Worm (Caenorhabditis elegans) whole organism, L4 larva: ENCODE measurements around the gene F40F8.5.
A peak's percentile ranks its signal among the peaks of the same experiment; 100 is the strongest.

Experiments
- F49E8.2 ChIP-seq: sonication (generic microtip); optimal IDR thresholded peaks from 2 replicates; lab custom pipeline; 2016; ENCODE audit warnings: missing compliant biosample characterization, mild to moderate bottlenecking, missing genetic modification characterization, borderline replicate concordance
- R02D3.7 ChIP-seq: fragments of 150-350 bp; sonication (generic microtip); optimal IDR thresholded peaks from 3 replicates; lab custom pipeline; 2014; ENCODE audit warnings: missing biosample characterization, missing genetic modification characterization
- Y48G9A.11 ChIP-seq: fragments of 200-800 bp; sonication (Bioruptor generic); IDR thresholded peaks from 2 replicates; pipeline ENCODE4 v1.3.6; 2022; ENCODE audit warnings: missing genetic modification reagents, missing genetic modification characterization, missing compliant biosample characterization
- Y5F2A.4 ChIP-seq: fragments of 200-800 bp; sonication (Bioruptor generic); optimal IDR thresholded peaks from 2 replicates; lab custom pipeline; 2018; ENCODE audit warnings: mild to moderate bottlenecking, missing genetic modification characterization, missing compliant biosample characterization
- ZK337.2 ChIP-seq: fragments of 200-800 bp; sonication (Bioruptor generic); IDR thresholded peaks from 2 replicates; pipeline ENCODE4 v1.3.6; 2022; ENCODE audit warnings: missing genetic modification reagents, missing genetic modification characterization, missing compliant biosample characterization
- ZK546.5 ChIP-seq, 2 experiments: sonication (generic microtip); optimal IDR thresholded peaks; 2 replicates each; lab custom pipeline; 2017; ENCODE audit warnings: missing biosample characterization in 2 of 2, missing genetic modification characterization in 2 of 2
- aha-1 ChIP-seq: fragments of 150-350 bp; peaks from one replicate; lab custom pipeline; 2014; ENCODE audit warnings: missing biosample characterization, missing genetic modification characterization
- aly-2 ChIP-seq: sonication (generic microtip); optimal IDR thresholded peaks from 2 replicates; lab custom pipeline; 2018; ENCODE audit warnings: missing biosample characterization, missing genetic modification characterization
- ama-1 ChIP-seq: fragments of 150-350 bp; optimal IDR thresholded peaks from 2 replicates; lab custom pipeline; 2014; ENCODE audit warnings: inconsistent platforms, mixed read lengths
- attf-4 ChIP-seq: sonication (generic microtip); optimal IDR thresholded peaks from 3 replicates; lab custom pipeline; 2017; ENCODE audit warnings: missing biosample characterization, missing genetic modification characterization
- ceh-28 ChIP-seq: fragments of 150-350 bp; optimal IDR thresholded peaks from 2 replicates; lab custom pipeline; 2014; ENCODE audit warnings: missing biosample characterization, missing genetic modification reagents, missing genetic modification characterization
- ceh-32 ChIP-seq: sonication (generic microtip); optimal IDR thresholded peaks from 2 replicates; lab custom pipeline; 2016; ENCODE audit warnings: mild to moderate bottlenecking, missing genetic modification characterization, missing compliant biosample characterization; ENCODE audit not compliant: poor library complexity
- ceh-44 ChIP-seq: fragments of 200-800 bp; sonication (Bioruptor generic); IDR thresholded peaks from 2 replicates; pipeline ENCODE4 v1.3.6; 2022; ENCODE audit warnings: missing genetic modification reagents, missing genetic modification characterization, missing compliant biosample characterization
- daf-16 ChIP-seq, 3 experiments: sonication (generic microtip); optimal IDR thresholded peaks; 2 replicates each; lab custom pipeline; 2016 to 2017; ENCODE audit warnings: missing genetic modification characterization in 3 of 3, missing genetic modification reagents in 3 of 3, mild to moderate bottlenecking in 2 of 3, missing compliant biosample characterization in 2 of 3, missing biosample characterization in 1 of 3, moderate library complexity in 1 of 3
- dpl-1 ChIP-seq: fragments of 150-350 bp; optimal IDR thresholded peaks from 2 replicates; lab custom pipeline; 2014; ENCODE audit warnings: missing biosample characterization, missing genetic modification reagents, missing genetic modification characterization
- fkh-10 ChIP-seq: fragments of 150-350 bp; optimal IDR thresholded peaks from 2 replicates; lab custom pipeline; 2014; ENCODE audit warnings: missing biosample characterization, missing genetic modification reagents, missing genetic modification characterization
- fos-1 ChIP-seq: fragments of 150-350 bp; optimal IDR thresholded peaks from 2 replicates; lab custom pipeline; 2014; ENCODE audit warnings: missing biosample characterization, missing genetic modification characterization
- hlh-30 ChIP-seq: sonication (generic microtip); optimal IDR thresholded peaks from 2 replicates; lab custom pipeline; 2017; ENCODE audit warnings: antibody characterized with exemption, mild to moderate bottlenecking, missing genetic modification characterization, missing compliant biosample characterization; ENCODE audit not compliant: insufficient read depth
- lin-1 ChIP-seq: fragments of 200-800 bp; sonication (Bioruptor generic); IDR thresholded peaks from 2 replicates; pipeline ENCODE4 v1.3.6; 2022; ENCODE audit warnings: missing genetic modification reagents, missing genetic modification characterization, missing compliant biosample characterization
- lir-3 ChIP-seq: sonication (generic microtip); optimal IDR thresholded peaks from 2 replicates; lab custom pipeline; 2016; ENCODE audit warnings: mild to moderate bottlenecking, missing genetic modification characterization, missing compliant biosample characterization
- lsy-2 ChIP-seq, 2 experiments: fragments of 150-350 bp in 1 of 2; sonication (generic microtip) in 1 of 2; optimal IDR thresholded peaks; 2 replicates each; lab custom pipeline; 2014 to 2017; ENCODE audit warnings: missing biosample characterization in 2 of 2, missing genetic modification characterization in 2 of 2
- mdl-1 ChIP-seq, 2 experiments: fragments of 150-350 bp in 1 of 2; sonication (generic microtip) in 1 of 2; optimal IDR thresholded peaks; 2 replicates each; lab custom pipeline; 2014 to 2017; ENCODE audit warnings: missing biosample characterization in 2 of 2, missing genetic modification characterization in 2 of 2
- mep-1 ChIP-seq: fragments of 150-350 bp; sonication (generic microtip); optimal IDR thresholded peaks from 3 replicates; lab custom pipeline; 2014; ENCODE audit warnings: missing biosample characterization, missing genetic modification characterization
- mxl-2 ChIP-seq: fragments of 200-800 bp; sonication (Bioruptor generic); conservative IDR thresholded peaks from 2 replicates; pipeline ENCODE4 v1.3.6; 2022; ENCODE audit warnings: missing genetic modification reagents, missing genetic modification characterization, missing compliant biosample characterization
- mxl-3 ChIP-seq: fragments of 200-800 bp; sonication (Bioruptor generic); optimal IDR thresholded peaks from 2 replicates; lab custom pipeline; 2018; ENCODE audit warnings: mild to moderate bottlenecking, missing genetic modification characterization, missing compliant biosample characterization
- nhr-102 ChIP-seq: sonication (generic microtip); optimal IDR thresholded peaks from 2 replicates; lab custom pipeline; 2016; ENCODE audit warnings: mild to moderate bottlenecking, missing genetic modification characterization, moderate library complexity, missing compliant biosample characterization
- nhr-6 ChIP-seq: fragments of 150-350 bp; optimal IDR thresholded peaks from 2 replicates; lab custom pipeline; 2014; ENCODE audit warnings: missing biosample characterization, missing genetic modification characterization
- pha-4 ChIP-seq, 2 experiments: fragments of 150-350 bp in 1 of 2; fragments of 200-800 bp in 1 of 2; sonication (Bioruptor generic) in 1 of 2; IDR thresholded peaks in 1 of 2; optimal IDR thresholded peaks in 1 of 2; 2 replicates each; pipeline versions ENCODE4 v1.3.6 to Lab custom; 2014 to 2022; ENCODE audit warnings: missing genetic modification characterization in 2 of 2, missing genetic modification reagents in 2 of 2, missing biosample characterization in 1 of 2, missing compliant biosample characterization in 1 of 2
- rbr-2 ChIP-seq: sonication (generic microtip); optimal IDR thresholded peaks from 2 replicates; lab custom pipeline; 2016; ENCODE audit warnings: missing genotype, missing genetic modification characterization, missing compliant biosample characterization
- set-16 ChIP-seq: fragments of 200-800 bp; sonication (Bioruptor generic); IDR thresholded peaks from 2 replicates; pipeline ENCODE4 v1.3.6; 2022; ENCODE audit warnings: missing genetic modification reagents, missing genetic modification characterization, missing compliant biosample characterization
- skn-1 ChIP-seq: fragments of 150-350 bp; optimal IDR thresholded peaks from 2 replicates; lab custom pipeline; 2014; ENCODE audit warnings: missing biosample characterization, missing genetic modification characterization
- snpc-1.2 ChIP-seq: fragments of 200-800 bp; sonication (Bioruptor generic); IDR thresholded peaks from 2 replicates; pipeline ENCODE4 v1.3.6; 2022; ENCODE audit warnings: missing genetic modification reagents, missing genetic modification characterization, missing compliant biosample characterization
- snpc-4 ChIP-seq: fragments of 150-350 bp; optimal IDR thresholded peaks from 2 replicates; lab custom pipeline; 2014; ENCODE audit warnings: missing biosample characterization, missing genetic modification characterization
- spr-1 ChIP-seq: sonication (generic microtip); optimal IDR thresholded peaks from 2 replicates; lab custom pipeline; 2016; ENCODE audit warnings: mild to moderate bottlenecking, missing genetic modification characterization, missing compliant biosample characterization
- unc-39 ChIP-seq: sonication (generic microtip); optimal IDR thresholded peaks from 2 replicates; lab custom pipeline; 2017; ENCODE audit warnings: missing biosample characterization, missing genetic modification characterization
- unc-62 ChIP-seq, 3 experiments: fragments of 150-350 bp in 1 of 3; sonication (generic microtip); optimal IDR thresholded peaks in 2 of 3; peaks in 1 of 3; 1 replicate in 1 of 3; 2 replicates in 2 of 3; lab custom pipeline; 2014 to 2017; ENCODE audit warnings: missing biosample characterization in 3 of 3, missing genetic modification characterization in 3 of 3, missing genetic modification reagents in 3 of 3, missing genotype in 1 of 3
- vab-7 ChIP-seq: fragments of 200-800 bp; sonication (Bioruptor generic); IDR thresholded peaks from 2 replicates; pipeline ENCODE4 v1.3.6; 2022; ENCODE audit warnings: missing genetic modification reagents, missing genetic modification characterization, missing compliant biosample characterization
- zip-2 ChIP-seq: fragments of 150-350 bp; optimal IDR thresholded peaks from 2 replicates; lab custom pipeline; 2014; ENCODE audit warnings: missing biosample characterization, missing genetic modification characterization

Gene F40F8.5

DNA sequence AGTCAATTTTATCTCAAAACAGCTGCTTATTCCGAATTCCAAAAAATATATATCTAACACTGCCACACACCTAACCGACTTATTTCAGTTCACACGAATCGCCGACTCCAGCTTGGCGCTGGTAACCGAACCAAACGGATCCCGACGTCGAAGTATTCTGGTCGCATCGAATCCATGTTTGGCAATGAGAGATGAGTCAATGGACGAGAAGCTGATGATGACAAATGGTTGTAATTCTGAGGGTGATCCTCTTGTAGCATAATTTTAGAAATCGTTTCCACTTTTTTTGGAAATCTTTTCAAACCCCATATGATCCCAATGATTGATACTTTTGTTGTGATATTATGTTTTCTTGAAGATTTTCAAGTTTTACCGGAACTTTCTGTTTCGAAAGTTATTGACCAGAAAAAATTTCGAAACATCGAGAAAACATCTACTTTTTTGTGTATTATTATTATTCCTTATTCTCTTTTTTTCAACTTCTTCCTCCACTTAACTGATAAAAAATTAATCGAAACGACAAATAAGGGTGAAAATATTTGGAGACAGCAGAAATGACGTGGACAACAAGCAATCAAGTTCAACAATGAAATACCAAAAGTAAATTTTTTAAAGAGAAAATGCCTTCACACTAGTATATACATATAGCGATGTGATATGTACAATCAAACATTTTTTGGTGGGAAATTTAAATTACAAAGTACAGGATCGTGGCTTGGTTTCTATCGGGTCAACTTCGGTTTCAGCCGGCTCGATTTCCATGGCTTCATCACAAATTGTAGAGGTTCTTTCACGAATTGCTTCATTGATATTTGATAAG, 15.3 kb upstream of the F40F8.5 start (continued):
- TF ChIP-seq snpc-1.2 (GFP tag; lab: Robert Waterston, UW) (0 out of 2 replicates have a peak, but pooled peaks have one; percentile 31), aly-2 (tag; lab: Kevin White, UChicago) (no peak), fos-1 (tag; lab: Kevin White, UChicago) (peak; percentile 17), lir-3 (no peak), Y48G9A.11 (no peak), mxl-2 (GFP tag; lab: Robert Waterston, UW) (0 out of 2 replicates have a peak, but pooled peaks have one; percentile 46), spr-1 (tag; lab: Kevin White, UChicago) (no peak)

DNA sequence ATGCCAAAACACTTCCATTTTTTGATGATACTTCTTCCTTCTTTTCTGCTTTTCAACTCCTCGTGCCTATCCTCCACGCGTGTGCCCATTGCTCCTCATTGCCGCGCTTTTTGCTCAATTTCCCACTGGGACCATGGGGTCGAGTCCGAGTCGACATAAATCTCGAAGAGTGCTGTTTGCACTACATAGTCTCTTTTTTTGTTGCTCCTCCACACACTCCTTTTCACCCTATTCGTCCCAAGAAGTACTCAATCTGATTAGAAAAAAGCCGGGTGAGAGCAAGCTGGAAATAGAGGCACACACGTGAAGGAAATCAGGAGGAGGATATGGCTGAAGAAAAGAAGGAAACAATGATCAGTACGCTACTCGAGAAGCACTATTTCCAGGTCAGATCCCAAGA, 7.8 kb upstream of the F40F8.5 start, which contains the start of gene arrd-6:
Gene arrd-6 (plus strand): TSS at position 169 of the 400 bp plus-strand sequence.
- TF ChIP-seq nhr-102 (tag; lab: Kevin White, UChicago) (no peak), pha-4 (GFP tag; IDR thresholded peaks at IDR 0.05; lab: Robert Waterston, UW) (no peak), pha-4 (tag; optimal IDR thresholded peaks at IDR 0.05; lab: Kevin White, UChicago) (no peak), ceh-44 (GFP tag; lab: Robert Waterston, UW) (no peak), zip-2 (tag; lab: Kevin White, UChicago) (no peak), vab-7 (GFP tag; lab: Robert Waterston, UW) (0 out of 2 replicates have a peak, but pooled peaks have one; percentile 34), R02D3.7 (tag; lab: Kevin White, UChicago) (no peak), nhr-6 (tag; lab: Kevin White, UChicago) (no peak), mep-1 (tag; lab: Kevin White, UChicago) (no peak), mxl-3 (GFP tag; lab: Kevin White, UChicago) (no peak), rbr-2 (tag; lab: Kevin White, UChicago) (no peak), aha-1 (tag; lab: Kevin White, UChicago) (peak; percentile 56), unc-39 (no peak), attf-4 (no peak), fkh-10 (GFP tag; lab: Kevin White, UChicago) (no peak), ceh-28 (tag; lab: Kevin White, UChicago) (no peak), skn-1 (tag; lab: Kevin White, UChicago) (no peak), snpc-4 (tag; lab: Kevin White, UChicago) (no peak), lsy-2 (tag; optimal IDR thresholded peaks at IDR 0.05; lab: Kevin White, UChicago) (no peak), ama-1 (lab: Kevin White, UChicago) (no peak), ZK546.5 (tag; optimal IDR thresholded peaks at IDR 0.05; lab: Kevin White, UChicago) (no peak), Y48G9A.11 (no peak), hlh-30 (peak; percentile 2), unc-62 (GFP tag; optimal IDR thresholded peaks at IDR 0.05 in 1 of 2; lab: Kevin White, UChicago) (peak in 1 of 2 experiments; percentile 98), unc-62 (tag; optimal IDR thresholded peaks at IDR 0.05; lab: Kevin White, UChicago) (no peak), ZK337.2 (GFP tag; lab: Robert Waterston, UW) (no peak), lin-1 (GFP tag; lab: Robert Waterston, UW) (no peak), F49E8.2 (tag; lab: Kevin White, UChicago) (no peak), set-16 (no peak), Y5F2A.4 (GFP tag; lab: Kevin White, UChicago) (no peak), ceh-32 (tag; lab: Kevin White, UChicago) (no peak), daf-16 (GFP tag; optimal IDR thresholded peaks at IDR 0.05; lab: Kevin White, UChicago) (no peak), daf-16 (tag; optimal IDR thresholded peaks at IDR 0.05; lab: Kevin White, UChicago) (no peak), mdl-1 (tag; optimal IDR thresholded peaks at IDR 0.05; lab: Kevin White, UChicago) (peak in 1 of 2 experiments; percentile 11), mxl-2 (GFP tag; lab: Robert Waterston, UW) (no peak), dpl-1 (GFP tag; lab: Kevin White, UChicago) (no peak)
- TF ChIP-seq, all 104 proteins: peak for 5
